Worm (Caenorhabditis elegans) whole organism, L1 larva: ENCODE results near the gene cutl-27.
A peak's percentile ranks its signal among the peaks of the same experiment; 100 is the strongest.

Experiments used
- C34B4.2 ChIP-seq: sonication (generic microtip); optimal IDR thresholded peaks from 2 replicates; lab custom pipeline; 2017; ENCODE audit warnings: mild to moderate bottlenecking, missing genetic modification characterization, missing compliant biosample characterization
- F16B12.6 ChIP-seq: fragments of 150-350 bp; optimal IDR thresholded peaks from 2 replicates; lab custom pipeline; 2014; ENCODE audit warnings: missing biosample characterization, missing genetic modification characterization
- alr-1 ChIP-seq: fragments of 200-800 bp; sonication (Bioruptor generic); optimal IDR thresholded peaks from 2 replicates; lab custom pipeline; 2018; ENCODE audit warnings: borderline replicate concordance, mild to moderate bottlenecking, missing genetic modification characterization, missing compliant biosample characterization
- ceh-88 ChIP-seq: fragments of 200-800 bp; sonication (Bioruptor generic); IDR thresholded peaks from 2 replicates; pipeline ENCODE4 v1.3.6; 2022; ENCODE audit warnings: missing genetic modification characterization, missing compliant biosample characterization
- ceh-90 ChIP-seq: sonication (generic microtip); optimal IDR thresholded peaks from 2 replicates; lab custom pipeline; 2016; ENCODE audit warnings: missing genetic modification characterization, missing compliant biosample characterization
- dsc-1 ChIP-seq: sonication (generic microtip); optimal IDR thresholded peaks from 2 replicates; lab custom pipeline; 2016; ENCODE audit warnings: mild to moderate bottlenecking, missing genetic modification characterization, missing compliant biosample characterization
- efl-1 ChIP-seq, 4 experiments: fragments of 150-350 bp; optimal IDR thresholded peaks in 3 of 4; peaks in 1 of 4; 1 replicate in 1 of 4; 2 replicates in 3 of 4; lab custom pipeline; 2014; ENCODE audit warnings: missing biosample characterization in 2 of 4, missing genetic modification characterization in 2 of 4, missing genetic modification reagents in 2 of 4
- efl-3 ChIP-seq: fragments of 200-800 bp; sonication (Bioruptor generic); optimal IDR thresholded peaks from 2 replicates; lab custom pipeline; 2018; ENCODE audit warnings: mild to moderate bottlenecking, missing genetic modification characterization, missing compliant biosample characterization
- egl-13 ChIP-seq: sonication (generic microtip); optimal IDR thresholded peaks from 2 replicates; lab custom pipeline; 2016; ENCODE audit warnings: missing genotype, missing genetic modification reagents, missing genetic modification characterization, missing compliant biosample characterization
- egl-27 ChIP-seq, 2 experiments: fragments of 150-350 bp in 1 of 2; sonication (generic microtip); optimal IDR thresholded peaks; 3 replicates each; lab custom pipeline; 2017 to 2018; ENCODE audit warnings: missing biosample characterization in 2 of 2, missing genetic modification characterization in 2 of 2, missing genetic modification reagents in 2 of 2
- ets-5 ChIP-seq: fragments of 200-800 bp; sonication (Bioruptor generic); IDR thresholded peaks from 2 replicates; pipeline ENCODE4 v1.3.6; 2022; ENCODE audit warnings: missing genetic modification characterization, missing compliant biosample characterization
- fkh-10 ChIP-seq: sonication (generic microtip); optimal IDR thresholded peaks from 2 replicates; lab custom pipeline; 2017; ENCODE audit warnings: missing biosample characterization, missing genetic modification reagents, missing genetic modification characterization
- fkh-4 ChIP-seq: sonication (generic microtip); optimal IDR thresholded peaks from 2 replicates; lab custom pipeline; 2016; ENCODE audit warnings: missing compliant biosample characterization, missing genetic modification characterization, borderline replicate concordance
- fkh-8 ChIP-seq: sonication (generic microtip); optimal IDR thresholded peaks from 2 replicates; lab custom pipeline; 2016; ENCODE audit warnings: mild to moderate bottlenecking, missing genetic modification characterization, missing compliant biosample characterization
- fos-1 ChIP-seq: fragments of 150-350 bp; optimal IDR thresholded peaks from 2 replicates; lab custom pipeline; 2014; ENCODE audit warnings: missing biosample characterization, missing genetic modification characterization
- grh-1 ChIP-seq: fragments of 200-800 bp; sonication (Bioruptor generic); IDR thresholded peaks from 2 replicates; pipeline ENCODE4 v1.3.6; 2022; ENCODE audit warnings: missing genetic modification reagents, missing genetic modification characterization, missing compliant biosample characterization
- hlh-17 ChIP-seq: fragments of 200-800 bp; sonication (Bioruptor generic); optimal IDR thresholded peaks from 2 replicates; lab custom pipeline; 2018; ENCODE audit warnings: missing genetic modification characterization, mild to moderate bottlenecking, missing compliant biosample characterization, moderate library complexity, borderline replicate concordance
- hpl-2 ChIP-seq: fragments of 150-350 bp; optimal IDR thresholded peaks from 2 replicates; lab custom pipeline; 2014; ENCODE audit warnings: missing biosample characterization, missing genetic modification reagents, missing genetic modification characterization
- isw-1 ChIP-seq: fragments of 200-800 bp; sonication (Bioruptor generic); IDR thresholded peaks from 2 replicates; pipeline ENCODE4 v1.3.6; 2022; ENCODE audit warnings: missing genetic modification characterization, missing compliant biosample characterization
- jun-1 ChIP-seq: fragments of 150-350 bp; optimal IDR thresholded peaks from 2 replicates; lab custom pipeline; 2014; ENCODE audit warnings: missing biosample characterization, missing genetic modification reagents, missing genetic modification characterization
- lin-13 ChIP-seq: fragments of 150-350 bp; optimal IDR thresholded peaks from 2 replicates; lab custom pipeline; 2014; ENCODE audit warnings: missing biosample characterization, missing genetic modification reagents, missing genetic modification characterization
- lin-15B ChIP-seq: fragments of 150-350 bp; sonication (generic microtip); optimal IDR thresholded peaks from 3 replicates; lab custom pipeline; 2014; ENCODE audit warnings: missing biosample characterization, missing genetic modification characterization
- lir-3 ChIP-seq: sonication (generic microtip); optimal IDR thresholded peaks from 2 replicates; lab custom pipeline; 2016; ENCODE audit warnings: mild to moderate bottlenecking, missing genetic modification characterization, moderate library complexity, missing compliant biosample characterization; ENCODE audit not compliant: poor library complexity
- mab-9 ChIP-seq: fragments of 200-800 bp; sonication (Bioruptor generic); IDR thresholded peaks from 2 replicates; pipeline ENCODE4 v1.3.6; 2022; ENCODE audit warnings: missing genetic modification reagents, missing genetic modification characterization, missing compliant biosample characterization
- mef-2 ChIP-seq: fragments of 150-350 bp; optimal IDR thresholded peaks from 2 replicates; lab custom pipeline; 2014; ENCODE audit warnings: missing biosample characterization, missing genetic modification characterization
- nhr-11 ChIP-seq: fragments of 150-350 bp; optimal IDR thresholded peaks from 2 replicates; lab custom pipeline; 2014; ENCODE audit warnings: missing biosample characterization, missing genetic modification characterization
- nhr-12 ChIP-seq: sonication (generic microtip); optimal IDR thresholded peaks from 2 replicates; lab custom pipeline; 2017; ENCODE audit warnings: missing biosample characterization, missing genetic modification characterization
- nhr-19 ChIP-seq: fragments of 200-800 bp; sonication (Bioruptor generic); conservative IDR thresholded peaks from 2 replicates; pipeline ENCODE4 v1.3.6; 2022; ENCODE audit warnings: missing genetic modification characterization, missing compliant biosample characterization
- nhr-20 ChIP-seq: sonication (generic microtip); optimal IDR thresholded peaks from 2 replicates; lab custom pipeline; 2016; ENCODE audit warnings: mild to moderate bottlenecking, missing genetic modification characterization, missing compliant biosample characterization
- nhr-237 ChIP-seq: fragments of 150-350 bp; optimal IDR thresholded peaks from 2 replicates; lab custom pipeline; 2014; ENCODE audit warnings: missing biosample characterization, missing genetic modification characterization
- nhr-28 ChIP-seq: fragments of 150-350 bp; optimal IDR thresholded peaks from 2 replicates; lab custom pipeline; 2014; ENCODE audit warnings: missing biosample characterization, missing genetic modification characterization
- nhr-47 ChIP-seq: sonication (generic microtip); optimal IDR thresholded peaks from 2 replicates; lab custom pipeline; 2016; ENCODE audit warnings: mild to moderate bottlenecking, missing genetic modification characterization, moderate library complexity, missing compliant biosample characterization
- nhr-71 ChIP-seq: sonication (generic microtip); optimal IDR thresholded peaks from 2 replicates; lab custom pipeline; 2016; ENCODE audit warnings: mild to moderate bottlenecking, missing genetic modification characterization, moderate library complexity, missing compliant biosample characterization
- nhr-76 ChIP-seq: sonication (generic microtip); optimal IDR thresholded peaks from 2 replicates; lab custom pipeline; 2017; ENCODE audit warnings: missing biosample characterization, missing genetic modification characterization
- pax-3 ChIP-seq: fragments of 200-800 bp; sonication (Bioruptor generic); optimal IDR thresholded peaks from 2 replicates; lab custom pipeline; 2018; ENCODE audit warnings: mild to moderate bottlenecking, missing genetic modification characterization, moderate library complexity, missing compliant biosample characterization
- pqm-1 ChIP-seq: sonication (generic microtip); optimal IDR thresholded peaks from 3 replicates; lab custom pipeline; 2017; ENCODE audit warnings: missing biosample characterization, missing genetic modification characterization
- skn-1 ChIP-seq: fragments of 150-350 bp; optimal IDR thresholded peaks from 2 replicates; lab custom pipeline; 2014; ENCODE audit warnings: missing biosample characterization, missing genetic modification characterization
- snu-23 ChIP-seq: sonication (generic microtip); optimal IDR thresholded peaks from 2 replicates; lab custom pipeline; 2016; ENCODE audit warnings: missing genetic modification characterization, missing compliant biosample characterization
- sox-4 ChIP-seq: sonication (generic microtip); optimal IDR thresholded peaks from 2 replicates; lab custom pipeline; 2016; ENCODE audit warnings: missing genetic modification characterization, missing compliant biosample characterization
- sup-37 ChIP-seq: fragments of 200-800 bp; sonication (Bioruptor generic); optimal IDR thresholded peaks from 2 replicates; lab custom pipeline; 2018; ENCODE audit warnings: mild to moderate bottlenecking, missing genetic modification characterization, missing compliant biosample characterization
- swsn-7 ChIP-seq: sonication (generic microtip); optimal IDR thresholded peaks from 2 replicates; lab custom pipeline; 2016; ENCODE audit warnings: missing genetic modification characterization, missing compliant biosample characterization
- tlp-1 ChIP-seq: fragments of 150-350 bp; optimal IDR thresholded peaks from 2 replicates; lab custom pipeline; 2014; ENCODE audit warnings: missing biosample characterization, missing genetic modification characterization
- unc-30 ChIP-seq: sonication (generic microtip); optimal IDR thresholded peaks from 2 replicates; lab custom pipeline; 2017; ENCODE audit warnings: missing biosample characterization, missing genetic modification characterization
- unc-86 ChIP-seq: sonication (generic microtip); optimal IDR thresholded peaks from 2 replicates; lab custom pipeline; 2016; ENCODE audit warnings: missing genetic modification characterization, missing compliant biosample characterization
- unc-98 ChIP-seq: fragments of 200-800 bp; sonication (Bioruptor generic); IDR thresholded peaks from 2 replicates; pipeline ENCODE4 v1.3.6; 2022; ENCODE audit warnings: missing genetic modification characterization, missing compliant biosample characterization
- vab-15 ChIP-seq: sonication (generic microtip); optimal IDR thresholded peaks from 2 replicates; lab custom pipeline; 2017; ENCODE audit warnings: missing genotype, mild to moderate bottlenecking, missing genetic modification characterization, missing compliant biosample characterization
- zag-1 ChIP-seq: fragments of 150-350 bp; optimal IDR thresholded peaks from 2 replicates; lab custom pipeline; 2014; ENCODE audit warnings: missing biosample characterization, missing genetic modification characterization
- zip-4 ChIP-seq: fragments of 200-800 bp; sonication (Bioruptor generic); optimal IDR thresholded peaks from 2 replicates; lab custom pipeline; 2018; ENCODE audit warnings: mild to moderate bottlenecking, missing genetic modification characterization, moderate library complexity, missing compliant biosample characterization
- ztf-11 ChIP-seq, 2 experiments: sonication (generic microtip); optimal IDR thresholded peaks; 2 replicates each; lab custom pipeline; 2016 to 2017; ENCODE audit warnings: missing genetic modification characterization in 2 of 2, missing biosample characterization in 1 of 2, missing compliant biosample characterization in 1 of 2

Gene cutl-27

DNA sequence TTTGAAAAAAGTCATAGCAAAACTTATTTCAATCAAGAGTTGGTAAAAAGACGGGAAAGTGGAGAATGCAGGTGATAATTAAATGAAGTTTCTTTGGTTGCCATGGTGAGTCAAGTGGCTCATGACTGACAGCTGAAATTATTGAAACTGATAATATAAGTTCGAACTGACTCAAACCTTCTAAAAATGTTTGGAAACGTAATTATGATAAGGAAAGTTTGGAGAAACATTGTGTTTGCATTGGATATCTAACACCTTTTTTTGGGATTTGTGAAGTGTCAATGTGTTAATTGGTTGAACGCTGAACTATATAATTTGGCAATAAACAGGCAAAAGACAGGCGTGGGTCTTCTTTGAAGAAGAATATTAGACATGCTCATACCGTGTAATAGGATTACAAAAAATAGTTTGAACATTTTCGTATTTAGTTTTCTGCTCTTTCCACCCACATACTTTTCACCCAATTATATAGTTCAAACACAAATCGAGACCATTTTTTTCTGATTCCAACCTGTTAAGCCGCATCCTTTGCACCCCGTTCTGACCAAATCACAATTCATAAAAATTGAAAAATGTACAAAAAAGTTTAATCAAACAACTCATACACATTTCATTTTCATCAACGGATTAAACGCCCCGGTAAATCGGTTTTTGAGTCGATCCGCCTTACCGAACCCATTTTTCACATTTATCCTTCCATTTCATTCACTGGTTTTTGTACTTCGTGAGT, 47.2 kb downstream of the cutl-27 start, which contains the start of the genes srlf-33 and srlf-32:
srlf-33 (minus strand) TSS at position 101 of the 730 bp plus-strand sequence.
srlf-32 (plus strand) TSS at position 680 of the 730 bp plus-strand sequence.
- TF ChIP-seq efl-1 (optimal IDR thresholded peaks at IDR 0.05; lab: Kevin White, UChicago), result no peak
- peak in 1 of 2 experiments; percentile 43 for TF ChIP-seq efl-1 (GFP tag; optimal IDR thresholded peaks at IDR 0.05 in 1 of 2; lab: Kevin White, UChicago)
- TF ChIP-seq grh-1 (GFP tag; lab: Robert Waterston, UW), result no peak
- no peak for TF ChIP-seq nhr-28 (tag; lab: Kevin White, UChicago)

DNA sequence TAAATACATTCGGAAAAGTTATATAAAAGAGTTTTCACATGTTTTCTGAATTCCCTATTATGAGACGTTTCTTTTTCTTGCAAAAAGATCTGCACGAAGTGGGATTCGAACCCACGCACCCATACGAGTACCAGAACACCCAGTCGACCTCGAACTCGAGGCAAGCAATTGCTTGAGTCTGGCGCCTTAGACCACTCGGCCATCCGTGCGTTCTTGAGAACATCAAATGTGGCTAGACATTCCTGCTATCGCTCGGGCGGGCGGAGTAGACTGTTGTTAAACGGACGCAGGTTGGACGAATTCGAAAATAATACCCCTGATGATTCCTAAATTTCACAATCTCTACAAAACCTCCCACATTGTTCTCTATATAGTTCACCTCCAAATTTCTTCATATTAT, 50.0 kb downstream of the cutl-27 start:
- no peak for TF ChIP-seq nhr-76 (tag; lab: Kevin White, UChicago)
- no peak for TF ChIP-seq isw-1 (GFP tag; lab: Robert Waterston, UW)
- TF ChIP-seq efl-3 (GFP tag; lab: Kevin White, UChicago), result no peak
- no peak for TF ChIP-seq alr-1 (tag; lab: Kevin White, UChicago)
- TF ChIP-seq fos-1, result peak; percentile 49
- TF ChIP-seq nhr-20, result peak; percentile 94
- no peak for TF ChIP-seq tlp-1 (tag; lab: Kevin White, UChicago)
- TF ChIP-seq lir-3 (tag; lab: Kevin White, UChicago), result no peak
- TF ChIP-seq dsc-1, result no peak
- TF ChIP-seq ceh-88 (GFP tag; lab: Robert Waterston, UW), result peak; percentile 41; the same call in 1 of the 2 replicates
- TF ChIP-seq nhr-47, result peak; percentile 56
- TF ChIP-seq zip-4 (GFP tag; lab: Kevin White, UChicago), result no peak
- peak; percentile 29 for TF ChIP-seq swsn-7 (tag; lab: Kevin White, UChicago)
- TF ChIP-seq pax-3 (tag; lab: Kevin White, UChicago), result no peak
- no peak for TF ChIP-seq unc-86 (tag; lab: Kevin White, UChicago)
- TF ChIP-seq nhr-237, result no peak
- TF ChIP-seq sup-37 (GFP tag; lab: Kevin White, UChicago), result no peak
- TF ChIP-seq nhr-12 (tag; lab: Kevin White, UChicago), result no peak
- no peak for TF ChIP-seq sox-4
- no peak for TF ChIP-seq fkh-4 (tag; lab: Kevin White, UChicago)
- no peak for TF ChIP-seq fkh-8 (tag; lab: Kevin White, UChicago)
- TF ChIP-seq unc-98 (GFP tag; lab: Robert Waterston, UW), result no peak
- TF ChIP-seq mab-9 (GFP tag; lab: Robert Waterston, UW), result no peak
- TF ChIP-seq jun-1 (tag; lab: Kevin White, UChicago), result peak; percentile 8
- no peak for TF ChIP-seq mef-2
- TF ChIP-seq C34B4.2 (tag; lab: Kevin White, UChicago), result no peak
- no peak for TF ChIP-seq pqm-1 (tag; lab: Kevin White, UChicago)
- TF ChIP-seq egl-27 (tag; optimal IDR thresholded peaks at IDR 0.05; lab: Kevin White, UChicago), result no peak
- TF ChIP-seq F16B12.6 (tag; lab: Kevin White, UChicago), result no peak
- TF ChIP-seq egl-13 (tag; lab: Kevin White, UChicago), result no peak
- TF ChIP-seq zag-1 (tag; lab: Kevin White, UChicago), result no peak
- TF ChIP-seq skn-1 (tag; lab: Kevin White, UChicago), result peak; percentile 55
- TF ChIP-seq hlh-17 (GFP tag; lab: Kevin White, UChicago), result no peak
- peak in 1 of 2 experiments; percentile 9 for TF ChIP-seq ztf-11 (tag; optimal IDR thresholded peaks at IDR 0.05; lab: Kevin White, UChicago)
- TF ChIP-seq lin-15B (tag; lab: Kevin White, UChicago), result no peak
- TF ChIP-seq hpl-2 (GFP tag; lab: Kevin White, UChicago), result no peak
- TF ChIP-seq nhr-11 (tag; lab: Kevin White, UChicago), result no peak
- no peak for TF ChIP-seq ets-5 (GFP tag; lab: Robert Waterston, UW)
- TF ChIP-seq lin-13 (GFP tag; lab: Kevin White, UChicago), result peak; percentile 11
- peak; percentile 63 for TF ChIP-seq nhr-19
- no peak for TF ChIP-seq ceh-90 (tag; lab: Kevin White, UChicago)
- no peak for TF ChIP-seq unc-30 (tag; lab: Kevin White, UChicago)
- no peak for TF ChIP-seq vab-15 (tag; lab: Kevin White, UChicago)
- peak; percentile 66 for TF ChIP-seq nhr-71 (tag; lab: Kevin White, UChicago)
- TF ChIP-seq fkh-10 (GFP tag; lab: Kevin White, UChicago), result no peak
- TF ChIP-seq snu-23, result peak; percentile 76
